Worm (Caenorhabditis elegans): ENCODE data around the gene F53F4.7.
A peak's percentile ranks its signal among the peaks of the same experiment; 100 is the strongest.

Gene F53F4.7

DNA sequence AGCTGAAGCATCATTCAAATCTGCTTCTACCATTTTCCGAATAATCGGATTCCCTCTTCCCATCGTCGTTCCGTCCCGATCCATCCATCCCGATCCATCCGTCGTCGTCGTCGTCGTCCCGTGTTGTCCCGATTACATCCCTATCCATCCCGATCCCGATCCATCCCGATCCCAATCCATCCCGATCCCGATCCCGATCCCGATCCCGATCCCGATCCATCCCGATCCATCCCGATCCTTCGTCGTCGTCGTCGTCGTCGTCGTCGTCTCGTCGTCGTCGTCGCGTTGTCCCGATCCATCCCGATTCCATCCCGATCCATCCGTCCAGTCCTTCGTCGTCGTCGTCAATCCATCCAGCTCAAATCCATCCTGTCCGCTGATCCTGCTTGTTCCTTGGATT is 33.4 kb upstream of the F53F4.7 start:
- TF ChIP-seq nhr-23 (tag; optimal IDR thresholded peaks at IDR 0.05) (no peak), snpc-4 (tag; optimal IDR thresholded peaks at IDR 0.05) (no peak), tbx-2 (tag; optimal IDR thresholded peaks at IDR 0.05) (no peak), hmg-11 (tag; optimal IDR thresholded peaks at IDR 0.05) (no peak), egl-27 (tag; optimal IDR thresholded peaks at IDR 0.05) (no peak), ZK546.5 (tag; optimal IDR thresholded peaks at IDR 0.05) (no peak), lsy-12 (tag; optimal IDR thresholded peaks at IDR 0.05) (no peak), sea-2 (GFP tag; optimal IDR thresholded peaks at IDR 0.05) (no peak), daf-12 (tag; optimal IDR thresholded peaks at IDR 0.05) (no peak), unc-39 (tag; optimal IDR thresholded peaks at IDR 0.05) (no peak), ceh-28 (tag; optimal IDR thresholded peaks at IDR 0.05) (no peak), ama-1 (optimal IDR thresholded peaks at IDR 0.05) (no peak), R02D3.7 (tag; optimal IDR thresholded peaks at IDR 0.05) (no peak), nhr-11 (tag; optimal IDR thresholded peaks at IDR 0.05) (no peak), nhr-25 (tag; optimal IDR thresholded peaks at IDR 0.05) (no peak)

DNA sequence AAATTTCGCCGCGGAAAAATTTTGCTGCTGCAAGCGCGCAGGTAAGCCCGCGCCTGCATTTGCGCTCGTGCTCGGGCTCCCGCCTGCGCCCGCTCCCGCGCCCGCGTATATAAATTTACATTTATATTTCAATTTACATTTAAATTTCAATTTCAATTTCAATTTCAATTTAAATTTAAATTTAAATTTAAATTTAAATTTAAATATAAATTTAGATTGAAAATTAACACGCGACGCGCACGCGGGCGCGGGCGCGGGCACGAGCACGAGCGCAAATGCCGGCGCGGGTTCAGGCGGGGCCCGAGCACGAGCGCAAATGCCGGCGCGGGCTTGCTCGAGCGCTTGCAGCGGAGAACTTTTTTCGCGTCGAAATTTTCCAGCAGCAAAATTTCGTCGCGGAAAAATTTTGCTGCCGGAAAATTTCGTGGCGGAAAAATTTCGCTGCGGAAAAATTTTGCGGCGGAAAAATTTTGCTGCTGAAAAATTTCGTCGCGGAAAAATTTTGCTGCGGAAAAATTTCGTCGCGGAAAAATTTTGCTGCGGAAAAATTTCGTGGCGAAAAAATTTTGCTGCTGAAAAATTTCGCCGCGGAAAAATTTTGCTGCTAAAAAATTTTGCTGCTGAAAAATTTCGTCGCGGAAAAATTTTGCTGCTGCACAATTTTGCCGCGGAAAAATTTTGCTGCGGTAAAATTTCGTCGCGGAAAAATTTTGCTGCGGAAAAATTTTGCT is 32.2 kb upstream of the F53F4.7 start:
- no peak for TF ChIP-seq ama-1 (optimal IDR thresholded peaks at IDR 0.05)
- TF ChIP-seq nhr-23 (tag; optimal IDR thresholded peaks at IDR 0.05) = no peak
- no peak for TF ChIP-seq ceh-16 (tag; optimal IDR thresholded peaks at IDR 0.05)
- TF ChIP-seq ztf-4 (tag; optimal IDR thresholded peaks at IDR 0.05) = no peak
- no peak for TF ChIP-seq egl-27 (tag; optimal IDR thresholded peaks at IDR 0.05)
- no peak for TF ChIP-seq nhr-77 (tag; optimal IDR thresholded peaks at IDR 0.05)
- no peak for TF ChIP-seq ceh-28 (tag; optimal IDR thresholded peaks at IDR 0.05)
- no peak for TF ChIP-seq snpc-4 (tag; optimal IDR thresholded peaks at IDR 0.05)
- no peak for TF ChIP-seq egl-5 (tag; optimal IDR thresholded peaks at IDR 0.05)
- no peak for TF ChIP-seq lin-15B (tag; optimal IDR thresholded peaks at IDR 0.05)
- no peak for TF ChIP-seq ztf-11 (tag; optimal IDR thresholded peaks at IDR 0.05)
- no peak for TF ChIP-seq fkh-10 (GFP tag; optimal IDR thresholded peaks at IDR 0.05)
- TF ChIP-seq unc-39 (tag; optimal IDR thresholded peaks at IDR 0.05) = no peak

DNA sequence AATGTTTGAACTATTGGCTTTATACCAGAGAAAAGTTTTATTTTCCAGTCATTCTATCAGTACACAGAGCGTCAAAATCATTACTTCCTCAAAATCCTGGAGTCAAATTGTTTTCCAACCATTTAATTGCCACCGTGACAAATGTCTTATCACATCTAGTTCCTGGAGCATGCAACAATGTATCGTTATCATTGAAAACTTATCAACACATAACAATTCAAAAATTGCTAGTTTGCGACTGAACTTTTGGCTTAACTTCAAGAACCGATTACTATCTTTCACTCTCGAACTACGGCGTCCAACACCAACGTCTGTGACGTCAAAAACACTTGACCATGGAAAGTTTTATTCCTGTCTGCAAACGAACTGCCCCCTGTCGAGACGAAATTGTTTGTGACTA is 24.3 kb upstream of the F53F4.7 start:
- no peak for TF ChIP-seq lin-15B (tag; optimal IDR thresholded peaks at IDR 0.05)
- no peak for TF ChIP-seq nhr-237 (tag; optimal IDR thresholded peaks at IDR 0.05)
- TF ChIP-seq pha-4 (tag; optimal IDR thresholded peaks at IDR 0.05) = peak; percentile 3
- TF ChIP-seq nhr-25 (tag; optimal IDR thresholded peaks at IDR 0.05) = no peak
- no peak for TF ChIP-seq skn-1 (tag; optimal IDR thresholded peaks at IDR 0.05)
- no peak for TF ChIP-seq ztf-11 (tag; optimal IDR thresholded peaks at IDR 0.05)
- TF ChIP-seq elt-2 (tag; optimal IDR thresholded peaks at IDR 0.05) = peak; percentile 89
- TF ChIP-seq mml-1 (tag; optimal IDR thresholded peaks at IDR 0.05) = no peak
- no peak for TF ChIP-seq R02D3.7 (tag; optimal IDR thresholded peaks at IDR 0.05)
- TF ChIP-seq unc-62 (GFP tag; optimal IDR thresholded peaks at IDR 0.05) = no peak
- no peak for TF ChIP-seq fkh-2 (tag; optimal IDR thresholded peaks at IDR 0.05)
- no peak for TF ChIP-seq aly-2 (tag; optimal IDR thresholded peaks at IDR 0.05)
- TF ChIP-seq ceh-28 (tag; optimal IDR thresholded peaks at IDR 0.05) = no peak
- no peak for TF ChIP-seq elt-1 (tag; optimal IDR thresholded peaks at IDR 0.05)
- TF ChIP-seq jun-1 (tag; optimal IDR thresholded peaks at IDR 0.05) = peak; percentile 22
- no peak for TF ChIP-seq egl-27 (tag; optimal IDR thresholded peaks at IDR 0.05)
- TF ChIP-seq nhr-43 (tag; optimal IDR thresholded peaks at IDR 0.05; ENCODE audit: poor library complexity, severe bottlenecking) = no peak
- TF ChIP-seq nhr-76 (tag; optimal IDR thresholded peaks at IDR 0.05) = no peak
- no peak for TF ChIP-seq ceh-16 (tag; optimal IDR thresholded peaks at IDR 0.05)

DNA sequence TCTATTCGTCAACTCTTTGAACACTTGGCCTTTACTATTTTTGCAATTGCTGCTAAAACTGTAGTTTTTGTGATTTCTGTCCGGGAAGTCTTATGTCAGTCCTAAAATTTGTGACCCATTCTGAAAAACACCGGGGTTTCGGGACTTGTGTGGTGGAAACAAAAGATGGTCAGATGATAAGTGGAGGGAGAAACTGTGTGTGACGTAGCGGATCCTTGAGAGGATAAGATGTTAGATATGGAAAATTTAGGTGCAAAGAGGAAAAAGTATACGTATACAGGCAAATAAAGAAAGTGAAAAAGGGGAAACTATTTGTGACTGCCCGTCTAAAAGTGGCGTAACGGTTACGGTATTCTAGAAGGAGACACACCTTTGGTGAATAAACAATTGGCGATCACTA is 22.6 kb upstream of the F53F4.7 start:
- TF ChIP-seq elt-1 (tag; optimal IDR thresholded peaks at IDR 0.05) (peak; percentile 8), lsy-12 (tag; optimal IDR thresholded peaks at IDR 0.05) (no peak), nhr-23 (tag; optimal IDR thresholded peaks at IDR 0.05) (peak; percentile 21)

DNA sequence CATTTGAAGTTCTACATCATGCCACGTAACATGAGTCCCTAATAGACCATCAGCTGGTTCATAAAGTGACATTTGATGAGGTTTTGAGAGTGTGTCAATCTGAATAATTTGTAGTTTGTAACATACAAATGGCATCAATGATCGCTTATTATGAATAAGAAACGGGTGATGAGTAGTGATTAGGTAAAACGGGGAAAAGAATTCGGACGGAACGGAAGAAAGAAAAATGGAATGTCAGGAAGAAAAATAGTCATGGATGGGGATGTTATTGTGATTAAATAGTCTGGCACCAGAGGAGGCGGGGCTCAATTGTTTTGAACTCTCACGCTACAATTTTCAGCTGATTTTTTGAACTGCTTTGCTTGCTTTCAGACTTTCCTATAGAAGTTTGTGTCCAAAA is 20.4 kb upstream of the F53F4.7 start, which contains the start of gene H37A05.2:
H37A05.2 (minus strand) TSS at position 101 of the 400 bp plus-strand sequence.
- TF ChIP-seq zag-1 (tag; optimal IDR thresholded peaks at IDR 0.05) (no peak), unc-39 (tag; optimal IDR thresholded peaks at IDR 0.05) (no peak), nhr-11 (tag; optimal IDR thresholded peaks at IDR 0.05) (no peak), ceh-82 (tag; optimal IDR thresholded peaks at IDR 0.05) (no peak), ztf-4 (tag; optimal IDR thresholded peaks at IDR 0.05) (no peak), lsy-12 (tag; optimal IDR thresholded peaks at IDR 0.05) (no peak), pha-4 (tag; optimal IDR thresholded peaks at IDR 0.05) (no peak), unc-62 (GFP tag; optimal IDR thresholded peaks at IDR 0.05) (no peak), skn-1 (tag; optimal IDR thresholded peaks at IDR 0.05) (no peak)

Measured in whole organism, L3 larva.